Fruit fly (Drosophila melanogaster): ENCODE results near the gene Gart.

Gart gene

DNA sequence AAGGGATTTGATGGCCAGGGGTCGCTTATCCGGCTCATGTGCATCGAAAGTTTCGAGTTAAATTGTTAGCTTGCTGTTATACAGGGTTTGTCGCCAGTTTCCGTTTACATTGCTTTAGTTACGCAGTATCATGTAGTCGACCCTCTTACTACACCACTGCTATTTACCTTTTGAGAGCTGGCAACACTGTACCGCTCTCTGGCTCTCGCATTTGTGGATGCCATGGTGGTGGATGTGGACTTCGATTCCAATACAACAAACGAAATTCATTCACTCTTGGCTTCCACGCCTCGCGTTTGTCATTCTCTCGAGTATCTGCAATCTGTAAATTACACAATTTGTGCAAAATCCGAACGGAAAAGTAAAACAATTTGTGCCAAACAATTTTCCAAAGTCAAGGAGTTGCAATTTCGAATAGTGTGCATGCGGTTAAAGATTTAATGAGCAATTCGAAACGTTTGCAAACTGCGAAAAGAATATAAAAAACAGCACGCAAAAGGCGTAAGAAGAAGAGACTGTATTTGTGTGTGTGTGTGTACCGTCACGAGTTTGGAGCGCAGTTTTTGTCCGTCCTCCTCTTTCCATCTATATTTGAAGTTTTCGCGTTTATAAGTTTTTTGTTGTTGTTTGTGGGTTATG is 25.4 kb upstream of the Gart start:
- TF ChIP-seq CG6854 (GFP tag; optimal IDR thresholded peaks at IDR 0.05) (peak; percentile 85), CG10669 (GFP tag; optimal IDR thresholded peaks at IDR 0.05) (peak; percentile 20), CG8119 (GFP tag; IDR thresholded peaks at IDR 0.05) (peak; percentile 41; the same call in 1 of the 3 replicates), CG6808 (GFP tag; optimal IDR thresholded peaks at IDR 0.05) (peak; percentile 55), CG31627 (GFP tag; optimal IDR thresholded peaks at IDR 0.05) (peak; percentile 5), CG3919 (GFP tag; optimal IDR thresholded peaks at IDR 0.05) (peak; percentile 16), CG6792 (GFP tag; optimal IDR thresholded peaks at IDR 0.05) (peak; percentile 5), Smox (GFP tag; optimal IDR thresholded peaks at IDR 0.05) (no peak), vri (GFP tag; optimal IDR thresholded peaks at IDR 0.05) (peak; percentile 85), Lpt (GFP tag; optimal IDR thresholded peaks at IDR 0.05) (peak; percentile 9), spab (GFP tag; optimal IDR thresholded peaks at IDR 0.05) (peak; percentile 2), CG16779 (tag; optimal IDR thresholded peaks at IDR 0.05) (peak; percentile 69), Sox14 (GFP tag; optimal IDR thresholded peaks at IDR 0.05) (peak; percentile 26), lz (GFP tag; optimal IDR thresholded peaks at IDR 0.05) (peak; percentile 20), Hr39 (GFP tag; optimal IDR thresholded peaks at IDR 0.05) (peak; percentile 19), dsx (GFP tag; optimal IDR thresholded peaks at IDR 0.05; ENCODE audit: poor library complexity, severe bottlenecking) (peak; percentile 46), CG15336 (GFP tag; IDR thresholded peaks at IDR 0.05) (peak; percentile 45; the same call in 1 of the 2 replicates), fkh (GFP tag; optimal IDR thresholded peaks at IDR 0.05) (peak; percentile 94), CG9139 (GFP tag; optimal IDR thresholded peaks at IDR 0.05) (peak; percentile 66), Sox102F (GFP tag; optimal IDR thresholded peaks at IDR 0.05) (peak; percentile 51), acj6 (GFP tag; optimal IDR thresholded peaks at IDR 0.05) (no peak), CG6163 (GFP tag; IDR thresholded peaks at IDR 0.05) (peak; percentile 37; the same call in 1 of the 3 replicates), ss (GFP tag; optimal IDR thresholded peaks at IDR 0.05) (peak; percentile 42 to 68), esn (GFP tag; optimal IDR thresholded peaks at IDR 0.05) (peak; percentile 15), CG1621 (tag; optimal IDR thresholded peaks at IDR 0.05) (peak; percentile 30), salr (GFP tag; optimal IDR thresholded peaks at IDR 0.05) (peak in 1 of 2 experiments; percentile 13), Gug (GFP tag; IDR thresholded peaks at IDR 0.05) (no peak; the same call in 1 of the 2 replicates), net (GFP tag; optimal IDR thresholded peaks at IDR 0.05) (no peak), Hr4 (GFP tag; optimal IDR thresholded peaks at IDR 0.05) (peak; percentile 18), CG3032 (tag; optimal IDR thresholded peaks at IDR 0.05) (no peak), Eip78C (GFP tag) (peak; percentile 85), CG10631 (GFP tag; optimal IDR thresholded peaks at IDR 0.05) (no peak), eg (GFP tag; IDR thresholded peaks at IDR 0.05) (peak; percentile 30; the same call in 1 of the 3 replicates), OdsH (GFP tag; optimal IDR thresholded peaks at IDR 0.05) (no peak), Eip93F (GFP tag; optimal IDR thresholded peaks at IDR 0.05) (peak; percentile 21)

DNA sequence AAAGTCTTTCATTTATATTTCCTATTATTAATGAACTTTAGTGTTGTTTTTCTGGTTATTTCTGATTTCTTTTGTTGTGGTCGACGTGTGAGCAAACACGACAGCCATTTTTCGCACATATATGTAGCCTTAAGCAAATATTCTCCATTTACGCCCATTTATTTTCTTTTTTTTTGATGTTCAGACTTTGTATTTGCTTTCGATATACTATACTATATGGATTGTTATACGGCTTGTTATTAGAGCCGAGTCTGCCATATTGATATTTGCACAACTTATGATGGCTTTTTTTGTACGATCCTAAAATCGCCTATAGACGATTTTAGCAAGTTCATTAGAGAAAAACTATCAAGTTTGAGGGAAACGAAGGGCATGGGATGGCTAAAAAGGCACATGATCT is 24.0 kb upstream of the Gart start:
- TF ChIP-seq CG10631 (GFP tag; optimal IDR thresholded peaks at IDR 0.05) (no peak), CG6276 (GFP tag; optimal IDR thresholded peaks at IDR 0.05) (no peak), fkh (GFP tag; optimal IDR thresholded peaks at IDR 0.05) (peak; percentile 55), CG32006 (GFP tag; optimal IDR thresholded peaks at IDR 0.05) (no peak), fd85E (GFP tag; optimal IDR thresholded peaks at IDR 0.05) (no peak), Eip75B (GFP tag; optimal IDR thresholded peaks at IDR 0.05) (no peak)

All from whole organism, prepupa.